Worm (Caenorhabditis elegans) whole organism, midembryonic: ENCODE measurements around the gene F52D2.5.

ENCODE experiments used
- cog-1 ChIP-seq: sonication (generic microtip); optimal IDR thresholded peaks from 2 replicates; lab custom pipeline; 2016; ENCODE audit warnings: missing genetic modification characterization, missing compliant biosample characterization
- klf-2 ChIP-seq: fragments of 200-800 bp; sonication (Bioruptor generic); conservative IDR thresholded peaks from 2 replicates; pipeline ENCODE4 v1.3.6; 2022; ENCODE audit warnings: missing genetic modification reagents, missing genetic modification characterization, missing compliant biosample characterization

- TF ChIP-seq klf-2 (no peak), cog-1 (tag; lab: Kevin White, UChicago) (no peak)
Observed at ce11 chrX:1997934-1998333, 23.3 kb upstream of the F52D2.5 start, which contains the start of gene Y40A1A.3.
